Fruit fly (Drosophila melanogaster): ENCODE results near the gene CG8833.

Gene CG8833

dm6 chr3L:13964635-13965501 is 36.1 kb upstream of the CG8833 start, which contains the start of the genes Meics, Nxf3 and ssp2 (continued):
- peak; percentile 11 for TF ChIP-seq CG9817 (tag; optimal IDR thresholded peaks at IDR 0.05)
- TF ChIP-seq Dref (GFP tag; IDR thresholded peaks at IDR 0.05): peak; percentile 65
- peak; percentile 45 for TF ChIP-seq CG3847 (GFP tag; IDR thresholded peaks at IDR 0.05)
- no peak for TF ChIP-seq CG15011 (GFP tag; optimal IDR thresholded peaks at IDR 0.05)
- TF ChIP-seq CG2202 (tag; optimal IDR thresholded peaks at IDR 0.05): no peak
- no peak for TF ChIP-seq hth (optimal IDR thresholded peaks at IDR 0.05)
- TF ChIP-seq H15 (GFP tag; IDR thresholded peaks at IDR 0.05): no peak
- no peak for TF ChIP-seq cg (GFP tag; optimal IDR thresholded peaks at IDR 0.05)
- TF ChIP-seq CG1233 (GFP tag; optimal IDR thresholded peaks at IDR 0.05): peak; percentile 2
- no peak for TF ChIP-seq sc (optimal IDR thresholded peaks at IDR 0.05)
- peak; percentile 7 for TF ChIP-seq sc (GFP tag; optimal IDR thresholded peaks at IDR 0.05)
- no peak for TF ChIP-seq CG11247 (GFP tag; IDR thresholded peaks at IDR 0.05)
- 0 out of 3 replicates have a peak, but pooled peaks have one; percentile 45 for TF ChIP-seq ci (GFP tag; IDR thresholded peaks at IDR 0.05)
- TF ChIP-seq CG10543 (GFP tag; optimal IDR thresholded peaks at IDR 0.05): peak; percentile 42
- no peak for TF ChIP-seq CG7786 (GFP tag; optimal IDR thresholded peaks at IDR 0.05)
- no peak for TF ChIP-seq CG43689 (GFP tag; IDR thresholded peaks at IDR 0.05)
- TF ChIP-seq Spps (tag; optimal IDR thresholded peaks at IDR 0.05): peak; percentile 8
- TF ChIP-seq CG14441 (GFP tag; IDR thresholded peaks at IDR 0.05): peak; percentile 31; the same call in 1 of the 2 replicates
- peak; percentile 21 for TF ChIP-seq az2 (GFP tag; optimal IDR thresholded peaks at IDR 0.05)
- no peak for TF ChIP-seq C15 (GFP tag; IDR thresholded peaks at IDR 0.05)
- TF ChIP-seq CG16813 (GFP tag; IDR thresholded peaks at IDR 0.05; ENCODE audit: partially characterized antibody): peak; percentile 78
- TF ChIP-seq Fer3 (tag; optimal IDR thresholded peaks at IDR 0.05): no peak
- no peak for TF ChIP-seq CG17385 (GFP tag; optimal IDR thresholded peaks at IDR 0.05)
- TF ChIP-seq lola (GFP tag; optimal IDR thresholded peaks at IDR 0.05): peak in 1 of 3 experiments; percentile 63
- no peak for TF ChIP-seq schlank (tag; optimal IDR thresholded peaks at IDR 0.05)
- peak; percentile 27 for TF ChIP-seq HLHmδ (GFP tag; optimal IDR thresholded peaks at IDR 0.05)
- no peak for TF ChIP-seq ssp (GFP tag; IDR thresholded peaks at IDR 0.05)
- peak; percentile 51 for TF ChIP-seq CG30020 (tag; optimal IDR thresholded peaks at IDR 0.05)
- peak; percentile 8 for TF ChIP-seq fu2 (GFP tag; optimal IDR thresholded peaks at IDR 0.05)
- no peak for TF ChIP-seq CG12236 (GFP tag; optimal IDR thresholded peaks at IDR 0.05)
- TF ChIP-seq CG13287 (GFP tag; IDR thresholded peaks at IDR 0.05; ENCODE audit: partially characterized antibody): peak; percentile 59
- TF ChIP-seq Lpt (GFP tag; optimal IDR thresholded peaks at IDR 0.05): no peak
- TF ChIP-seq scrt (GFP tag; optimal IDR thresholded peaks at IDR 0.05): no peak
- no peak for TF ChIP-seq emc (GFP tag; optimal IDR thresholded peaks at IDR 0.05)
- TF ChIP-seq slp2 (GFP tag; optimal IDR thresholded peaks at IDR 0.05): no peak
- no peak for TF ChIP-seq Hmr (GFP tag; optimal IDR thresholded peaks at IDR 0.05)
- TF ChIP-seq sqz (GFP tag; optimal IDR thresholded peaks at IDR 0.05): no peak
- TF ChIP-seq Tbp (GFP tag; optimal IDR thresholded peaks at IDR 0.05): no peak
- no peak for TF ChIP-seq run (tag; optimal IDR thresholded peaks at IDR 0.05)
- TF ChIP-seq hbn (GFP tag; IDR thresholded peaks at IDR 0.05; ENCODE audit: partially characterized antibody): 0 out of 2 replicates have a peak, but pooled peaks have one; percentile 55
- TF ChIP-seq danr (GFP tag; IDR thresholded peaks at IDR 0.05): no peak
- TF ChIP-seq PHDP (tag; optimal IDR thresholded peaks at IDR 0.05): no peak
- TF ChIP-seq CG10321 (GFP tag; IDR thresholded peaks at IDR 0.05): no peak
- TF ChIP-seq CG2120 (GFP tag; optimal IDR thresholded peaks at IDR 0.05): peak; percentile 51
- no peak for TF ChIP-seq CG34422 (GFP tag; IDR thresholded peaks at IDR 0.05)
- TF ChIP-seq CG10267 (tag; optimal IDR thresholded peaks at IDR 0.05): peak; percentile 41
- no peak for TF ChIP-seq shn (GFP tag; optimal IDR thresholded peaks at IDR 0.05)
- TF ChIP-seq NFAT (GFP tag; IDR thresholded peaks at IDR 0.05): peak; percentile 52; the same call in 1 of the 2 replicates
- peak; percentile 46 for TF ChIP-seq inv (GFP tag; IDR thresholded peaks at IDR 0.05; ENCODE audit: partially characterized antibody)

All from whole organism, embryonic.